Fruit fly (Drosophila melanogaster) whole organism, embryonic: ENCODE measurements around the gene nol.

ENCODE experiments used
- Atf6 ChIP-seq: fragments of 200-800 bp; sonication (Bioruptor generic); IDR thresholded peaks from 2 replicates; pipeline ENCODE4 v1.3.6; 2022; ENCODE audit warnings: missing biosample characterization, missing genetic modification characterization
- B-H1 ChIP-seq: fragments of 200-800 bp; sonication (Bioruptor generic); IDR thresholded peaks from 3 replicates; pipeline ENCODE4 v1.3.6; 2022; ENCODE audit warnings: missing biosample characterization, missing genetic modification characterization
- CG10274 ChIP-seq: fragments of 200-800 bp; sonication (Bioruptor generic); optimal IDR thresholded peaks from 3 replicates; lab custom pipeline; 2017; ENCODE audit warnings: missing biosample characterization, mild to moderate bottlenecking, missing genetic modification characterization
- CG11085 ChIP-seq: fragments of 200-800 bp; sonication (Bioruptor generic); IDR thresholded peaks from 2 replicates; pipeline ENCODE4 v1.3.6; 2022; ENCODE audit warnings: missing biosample characterization, missing genetic modification characterization
- CG12104 ChIP-seq: fragments of 200-800 bp; sonication (Bioruptor generic); optimal IDR thresholded peaks from 3 replicates; lab custom pipeline; 2016; ENCODE audit warnings: missing biosample characterization, missing genetic modification characterization
- CG12236 ChIP-seq: fragments of 200-800 bp; sonication (Bioruptor generic); optimal IDR thresholded peaks from 2 replicates; lab custom pipeline; 2016; ENCODE audit warnings: missing biosample characterization, missing genetic modification characterization
- CG13624 ChIP-seq: fragments of 200-800 bp; sonication (Bioruptor generic); optimal IDR thresholded peaks from 2 replicates; lab custom pipeline; 2016; ENCODE audit warnings: missing biosample characterization, missing genetic modification characterization
- CG13894 ChIP-seq: fragments of 200-800 bp; sonication (Bioruptor generic); optimal IDR thresholded peaks from 3 replicates; lab custom pipeline; 2018; ENCODE audit warnings: missing biosample characterization, mild to moderate bottlenecking, missing genetic modification characterization, moderate library complexity
- CG14441 ChIP-seq: fragments of 200-800 bp; sonication (Bioruptor generic); IDR thresholded peaks from 2 replicates; pipeline ENCODE4 v1.3.6; 2022; ENCODE audit warnings: missing biosample characterization, missing genetic modification characterization
- CG17612 ChIP-seq: fragments of 200-800 bp; sonication (Bioruptor generic); IDR thresholded peaks from 2 replicates; pipeline ENCODE4 v1.3.6; 2022; ENCODE audit warnings: missing biosample characterization, missing genetic modification characterization
- CG17829 ChIP-seq: fragments of 200-800 bp; optimal IDR thresholded peaks from 2 replicates; lab custom pipeline; 2019; ENCODE audit warnings: missing biosample characterization, mild to moderate bottlenecking, missing genetic modification characterization, moderate library complexity
- CG17912 ChIP-seq: fragments of 200-800 bp; sonication (Bioruptor generic); optimal IDR thresholded peaks from 2 replicates; lab custom pipeline; 2018; ENCODE audit warnings: missing biosample characterization, mild to moderate bottlenecking, missing genetic modification characterization
- CG18764 ChIP-seq: fragments of 200-800 bp; sonication (Bioruptor generic); optimal IDR thresholded peaks from 3 replicates; lab custom pipeline; 2016; ENCODE audit warnings: missing biosample characterization, missing genetic modification characterization
- CG2889 ChIP-seq: fragments of 200-800 bp; sonication (Bioruptor generic); IDR thresholded peaks from 3 replicates; pipeline ENCODE4 v1.3.6; 2022; ENCODE audit warnings: missing biosample characterization, missing genetic modification characterization
- CG31388 ChIP-seq: fragments of 200-800 bp; sonication (Bioruptor generic); optimal IDR thresholded peaks from 2 replicates; lab custom pipeline; 2016; ENCODE audit warnings: missing biosample characterization, missing genetic modification characterization
- CG32767 ChIP-seq: fragments of 200-800 bp; sonication (Bioruptor generic); IDR thresholded peaks from 2 replicates; pipeline ENCODE4 v1.3.6; 2022; ENCODE audit warnings: missing biosample characterization, missing genetic modification characterization
- CG34376 ChIP-seq: fragments of 200-800 bp; sonication (Bioruptor generic); optimal IDR thresholded peaks from 2 replicates; lab custom pipeline; 2018; ENCODE audit warnings: missing biosample characterization, mild to moderate bottlenecking, missing genetic modification characterization
- CG3847 ChIP-seq: fragments of 200-800 bp; sonication (Bioruptor generic); IDR thresholded peaks from 2 replicates; pipeline ENCODE4 v1.3.6; 2022; ENCODE audit warnings: missing biosample characterization, missing genetic modification characterization
- CG4282 ChIP-seq: fragments of 200-800 bp; sonication (Bioruptor generic); optimal IDR thresholded peaks from 2 replicates; lab custom pipeline; 2016; ENCODE audit warnings: missing biosample characterization, missing genetic modification characterization
- CG4820 ChIP-seq: fragments of 200-800 bp; sonication (Bioruptor generic); optimal IDR thresholded peaks from 3 replicates; lab custom pipeline; 2016; ENCODE audit warnings: missing biosample characterization, missing genetic modification characterization
- CG6683 ChIP-seq: fragments of 200-800 bp; sonication (Bioruptor generic); optimal IDR thresholded peaks from 2 replicates; lab custom pipeline; 2017; ENCODE audit warnings: missing biosample characterization, mild to moderate bottlenecking, missing genetic modification characterization, missing genetic modification reagents
- CG7556 ChIP-seq: fragments of 200-800 bp; sonication (Bioruptor generic); optimal IDR thresholded peaks from 2 replicates; lab custom pipeline; 2017; ENCODE audit warnings: missing biosample characterization, mild to moderate bottlenecking, missing genetic modification characterization
- CG8765 ChIP-seq: fragments of 200-800 bp; sonication (Bioruptor generic); IDR thresholded peaks from 2 replicates; pipeline ENCODE4 v1.3.6; 2022; ENCODE audit warnings: missing biosample characterization, missing genetic modification characterization
- CG9609 ChIP-seq: fragments of 200-800 bp; sonication (Bioruptor generic); optimal IDR thresholded peaks from 3 replicates; lab custom pipeline; 2016; ENCODE audit warnings: missing biosample characterization, missing genetic modification characterization
- Chrac-16 ChIP-seq: fragments of 200-800 bp; sonication (Bioruptor generic); optimal IDR thresholded peaks from 3 replicates; lab custom pipeline; 2016; ENCODE audit warnings: missing biosample characterization, missing genetic modification characterization
- Ets97D ChIP-seq: fragments of 200-800 bp; sonication (Bioruptor generic); optimal IDR thresholded peaks from 3 replicates; lab custom pipeline; 2016; ENCODE audit warnings: missing biosample characterization, missing genetic modification characterization
- Fer2 ChIP-seq: fragments of 200-800 bp; sonication (Bioruptor generic); optimal IDR thresholded peaks from 2 replicates; lab custom pipeline; 2018; ENCODE audit warnings: missing biosample characterization, mild to moderate bottlenecking, missing genetic modification characterization, moderate library complexity
- HLH3B ChIP-seq: fragments of 200-800 bp; sonication (Bioruptor generic); IDR thresholded peaks from 2 replicates; pipeline ENCODE4 v1.3.6; 2022; ENCODE audit warnings: missing biosample characterization, missing genetic modification characterization
- MBD-R2 ChIP-seq: fragments of 200-800 bp; sonication (Bioruptor generic); IDR thresholded peaks from 2 replicates; pipeline ENCODE4 v1.3.6; 2022; ENCODE audit warnings: missing biosample characterization, missing genetic modification characterization
- Mad ChIP-seq: fragments of 200-800 bp; sonication (Bioruptor generic); optimal IDR thresholded peaks from 2 replicates; lab custom pipeline; 2016; ENCODE audit warnings: missing biosample characterization, missing genetic modification characterization
- Med ChIP-seq: fragments of 200-800 bp; sonication (Bioruptor generic); peaks from one replicate; lab custom pipeline; 2016; ENCODE audit warnings: missing biosample characterization, missing genetic modification characterization, mild to moderate bottlenecking, inconsistent platforms, moderate library complexity
- Nf-YC ChIP-seq: fragments of 200-800 bp; optimal IDR thresholded peaks from 3 replicates; lab custom pipeline; 2019; ENCODE audit warnings: missing biosample characterization, mild to moderate bottlenecking, missing genetic modification characterization, moderate library complexity
- Side ChIP-seq: fragments of 200-800 bp; sonication (Bioruptor generic); optimal IDR thresholded peaks from 2 replicates; lab custom pipeline; 2016; ENCODE audit warnings: missing biosample characterization, missing genetic modification characterization
- Taf1 ChIP-seq: fragments of 200-800 bp; sonication (Bioruptor generic); IDR thresholded peaks from 2 replicates; pipeline ENCODE4 v1.3.6; 2022; ENCODE audit warnings: missing biosample characterization, missing genetic modification characterization
- al ChIP-seq: fragments of 200-800 bp; sonication (Bioruptor generic); IDR thresholded peaks from 2 replicates; pipeline ENCODE4 v1.3.6; 2022; ENCODE audit warnings: missing biosample characterization, missing genetic modification characterization
- ato ChIP-seq: fragments of 200-800 bp; sonication (Bioruptor generic); IDR thresholded peaks from 2 replicates; pipeline ENCODE4 v1.3.6; 2022; ENCODE audit warnings: missing biosample characterization, missing genetic modification characterization; ENCODE audit not compliant: partially characterized antibody
- disco-r ChIP-seq: fragments of 200-800 bp; sonication (Bioruptor generic); optimal IDR thresholded peaks from 2 replicates; lab custom pipeline; 2016; ENCODE audit warnings: missing biosample characterization, missing genetic modification characterization
- fd96Cb ChIP-seq: fragments of 200-800 bp; sonication (Bioruptor generic); optimal IDR thresholded peaks from 2 replicates; lab custom pipeline; 2018; ENCODE audit warnings: missing biosample characterization, mild to moderate bottlenecking, missing genetic modification characterization, moderate library complexity
- hth ChIP-seq: fragments of >200 bp; optimal IDR thresholded peaks from 2 replicates; lab custom pipeline; 2017; ENCODE audit warnings: inconsistent platforms
- insv ChIP-seq, 2 experiments: fragments of 200-800 bp; sonication (Bioruptor generic); optimal IDR thresholded peaks; 3 replicates each; lab custom pipeline; 2016 to 2018; ENCODE audit warnings: missing biosample characterization in 2 of 2, missing genetic modification characterization in 2 of 2
- kay ChIP-seq: fragments of 200-800 bp; sonication (Bioruptor generic); optimal IDR thresholded peaks from 2 replicates; lab custom pipeline; 2016; ENCODE audit warnings: missing biosample characterization, missing genetic modification characterization
- knrl ChIP-seq: fragments of 200-800 bp; sonication (Bioruptor generic); IDR thresholded peaks from 3 replicates; pipeline ENCODE4 v1.3.6; 2022; ENCODE audit warnings: missing biosample characterization, missing genetic modification characterization; ENCODE audit not compliant: partially characterized antibody
- luna ChIP-seq: fragments of 200-800 bp; sonication (Bioruptor generic); optimal IDR thresholded peaks from 2 replicates; lab custom pipeline; 2016; ENCODE audit warnings: missing biosample characterization, missing genetic modification characterization
- mirr ChIP-seq: fragments of 200-800 bp; sonication (Bioruptor generic); optimal IDR thresholded peaks from 3 replicates; lab custom pipeline; 2018; ENCODE audit warnings: missing biosample characterization, mild to moderate bottlenecking, missing genetic modification characterization
- mld ChIP-seq: fragments of 200-800 bp; sonication (Bioruptor generic); IDR thresholded peaks from 3 replicates; pipeline ENCODE4 v1.3.6; 2022; ENCODE audit warnings: missing biosample characterization, missing genetic modification characterization; ENCODE audit not compliant: partially characterized antibody
- org-1 ChIP-seq: fragments of 200-800 bp; sonication (Bioruptor generic); optimal IDR thresholded peaks from 2 replicates; lab custom pipeline; 2017; ENCODE audit warnings: missing biosample characterization, missing genetic modification characterization
- peb ChIP-seq: fragments of 200-800 bp; sonication (Bioruptor generic); IDR thresholded peaks from 2 replicates; pipeline ENCODE4 v1.3.6; 2022; ENCODE audit warnings: missing biosample characterization, missing genetic modification characterization
- sc ChIP-seq, 3 experiments: fragments of >200 bp in 2 of 3; fragments of 200-800 bp in 1 of 3; sonication (Bioruptor generic) in 1 of 3; optimal IDR thresholded peaks; 2 replicates in 2 of 3; 3 replicates in 1 of 3; lab custom pipeline; 2017; ENCODE audit warnings: mild to moderate bottlenecking in 1 of 3, missing biosample characterization in 1 of 3, missing genetic modification characterization in 1 of 3, missing genetic modification reagents in 1 of 3
- twi ChIP-seq: fragments of 200-800 bp; optimal IDR thresholded peaks from 2 replicates; lab custom pipeline; 2019; ENCODE audit warnings: missing biosample characterization, mild to moderate bottlenecking, missing genetic modification characterization, moderate library complexity
- zen2 ChIP-seq: fragments of 200-800 bp; sonication (Bioruptor generic); IDR thresholded peaks from 3 replicates; pipeline ENCODE4 v1.3.6; 2022; ENCODE audit warnings: missing biosample characterization, missing genetic modification characterization; ENCODE audit not compliant: partially characterized antibody

nol gene

dm6 chr3L:11093046-11093520 lies 37.6 kb upstream of the nol start, which contains the start of gene JIL-1 (continued):
- TF ChIP-seq twi (tag; lab: Kevin White, UChicago) (no peak), hth (lab: Kevin White, UChicago) (no peak), ato (peak; percentile 73), luna (GFP tag; lab: Kevin White, UChicago) (no peak), zen2 (peak; percentile 38; the same call in 2 of the 3 replicates), CG17829 (tag; lab: Kevin White, UChicago) (peak; percentile 55), sc (optimal IDR thresholded peaks at IDR 0.05; lab: Kevin White, UChicago) (no peak), sc (GFP tag; optimal IDR thresholded peaks at IDR 0.05; lab: Kevin White, UChicago) (no peak), knrl (peak; percentile 87), peb (GFP tag; lab: Robert Waterston, UW) (peak; percentile 33), Atf6 (GFP tag; lab: Robert Waterston, UW) (peak; percentile 67), CG4282 (GFP tag; lab: Kevin White, UChicago) (peak; percentile 34), CG14441 (GFP tag; lab: Robert Waterston, UW) (peak; percentile 77), CG17612 (no peak), Chrac-16 (GFP tag; lab: Kevin White, UChicago) (peak; percentile 63), CG31388 (GFP tag; lab: Kevin White, UChicago) (no peak), CG7556 (peak; percentile 27), CG13894 (peak; percentile 31), CG8765 (GFP tag; lab: Robert Waterston, UW) (no peak), B-H1 (GFP tag; lab: Robert Waterston, UW) (no peak), CG32767 (0 out of 2 replicates have a peak, but pooled peaks have one; percentile 29), org-1 (peak; percentile 15), MBD-R2 (GFP tag; lab: Robert Waterston, UW) (peak; percentile 88), CG4820 (GFP tag; lab: Kevin White, UChicago) (peak; percentile 52), mld (GFP tag; lab: Robert Waterston, UW) (peak; percentile 79), kay (peak; percentile 32), Ets97D (GFP tag; lab: Kevin White, UChicago) (peak; percentile 54), CG11085 (GFP tag; lab: Robert Waterston, UW) (peak; percentile 76), CG13624 (GFP tag; lab: Kevin White, UChicago) (peak; percentile 46), Nf-YC (peak; percentile 65), fd96Cb (peak; percentile 40), disco-r (GFP tag; lab: Kevin White, UChicago) (no peak), CG34376 (GFP tag; lab: Kevin White, UChicago) (peak; percentile 26), Taf1 (peak; percentile 45; the same call in 1 of the 2 replicates), Mad (GFP tag; lab: Kevin White, UChicago) (peak; percentile 63), HLH3B (GFP tag; lab: Robert Waterston, UW) (peak; percentile 35; the same call in 1 of the 2 replicates), mirr (no peak), insv (GFP tag; optimal IDR thresholded peaks at IDR 0.05; lab: Kevin White, UChicago) (no peak), al (GFP tag; lab: Robert Waterston, UW) (peak; percentile 72), CG17912 (GFP tag; lab: Kevin White, UChicago) (peak; percentile 19), CG10274 (GFP tag; lab: Kevin White, UChicago) (no peak), Fer2 (tag; lab: Kevin White, UChicago) (no peak), CG12236 (GFP tag; lab: Kevin White, UChicago) (no peak), Side (GFP tag; lab: Kevin White, UChicago) (no peak), CG9609 (peak; percentile 3), Med (GFP tag; lab: Kevin White, UChicago) (peak; percentile 95), CG12104 (GFP tag; lab: Kevin White, UChicago) (no peak), CG6683 (GFP tag; lab: Kevin White, UChicago) (no peak), CG2889 (GFP tag; lab: Robert Waterston, UW) (peak; percentile 63), CG3847 (GFP tag; lab: Robert Waterston, UW) (peak; percentile 96), CG18764 (GFP tag; lab: Kevin White, UChicago) (peak; percentile 30)
